Fruit fly (Drosophila melanogaster) whole organism: ENCODE results near the gene Rab19.
A peak's percentile ranks its signal among the peaks of the same experiment; 100 is the strongest.

ENCODE experiments used
- CG8478 ChIP-seq: fragments of >200 bp; optimal IDR thresholded peaks from 2 replicates; lab custom pipeline; 2018; ENCODE audit warnings: inconsistent platforms
- Dll ChIP-seq: fragments of >200 bp; optimal IDR thresholded peaks from 2 replicates; lab custom pipeline; 2017
- EcR ChIP-seq, 2 experiments: fragments of >200 bp; optimal IDR thresholded peaks; 2 replicates each; lab custom pipeline; 2017; ENCODE audit warnings: missing biosample characterization in 2 of 2, missing genetic modification characterization in 2 of 2, missing genetic modification reagents in 2 of 2
- pan ChIP-seq: fragments of >200 bp; optimal IDR thresholded peaks from 2 replicates; lab custom pipeline; 2017
- psq ChIP-seq: fragments of >200 bp; optimal IDR thresholded peaks from 2 replicates; lab custom pipeline; 2017
- usp ChIP-seq: fragments of >200 bp; optimal IDR thresholded peaks from 2 replicates; lab custom pipeline; 2017; ENCODE audit warnings: missing biosample characterization, missing genetic modification characterization, mixed read lengths

The Rab19 gene

dm6 chr3L:8296941-8297340, at the start of gene Rab19:
Gene Rab19, plus strand, starts transcription at chr3L:8297018.
- TF ChIP-seq psq (lab: Kevin White, UChicago), result no peak
- no peak for TF ChIP-seq usp (GFP tag; lab: Kevin White, UChicago)
- TF ChIP-seq EcR (GFP tag; optimal IDR thresholded peaks at IDR 0.05; lab: Kevin White, UChicago), result no peak
- TF ChIP-seq CG8478 (lab: Kevin White, UChicago), result no peak
- TF ChIP-seq Dll (lab: Kevin White, UChicago), result no peak
- TF ChIP-seq pan (lab: Kevin White, UChicago), result no peak

DNA sequence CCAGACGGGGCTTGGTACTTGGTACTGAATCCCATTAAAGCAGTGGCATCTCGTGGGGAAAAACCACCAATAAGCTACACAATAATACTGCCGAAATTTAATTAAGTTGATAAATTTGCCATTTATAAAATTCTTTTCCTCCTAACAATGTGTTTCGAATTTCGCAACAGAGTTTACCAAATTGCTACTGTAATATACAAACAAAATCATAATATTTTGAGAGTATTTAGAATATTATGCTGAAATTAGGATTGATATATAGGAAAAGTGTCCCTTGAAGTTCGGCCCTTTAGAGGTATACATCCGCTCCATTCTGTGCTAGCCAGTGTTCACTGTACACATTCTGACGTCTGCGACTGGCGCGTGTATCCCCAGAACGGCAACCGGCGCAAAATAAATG, 12.2 kb upstream of the Rab19 start:
- TF ChIP-seq usp (GFP tag; lab: Kevin White, UChicago) (no peak), EcR (GFP tag; optimal IDR thresholded peaks at IDR 0.05; lab: Kevin White, UChicago) (no peak), Dll (lab: Kevin White, UChicago) (no peak), psq (lab: Kevin White, UChicago) (no peak), CG8478 (lab: Kevin White, UChicago) (no peak), pan (lab: Kevin White, UChicago) (no peak)

DNA sequence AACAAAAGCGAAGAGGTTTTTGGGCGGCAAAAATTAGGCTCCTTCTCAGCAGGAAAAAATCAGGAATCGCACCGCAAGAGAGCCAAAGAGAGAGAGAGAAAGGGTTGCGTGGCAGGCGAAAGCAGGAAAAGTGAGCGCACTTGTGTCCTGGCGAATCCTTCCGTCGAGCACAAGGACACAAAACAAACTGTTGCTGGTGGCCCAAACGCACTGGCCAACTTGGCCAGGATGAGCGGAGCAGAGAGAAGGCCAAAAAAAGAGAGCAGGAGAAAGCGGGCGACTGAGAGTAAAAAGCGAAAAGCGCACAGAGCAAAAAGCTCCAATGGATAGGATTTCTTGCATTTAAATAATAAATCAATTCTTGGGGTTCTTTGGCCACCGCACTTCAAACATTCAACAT, 11.5 kb upstream of the Rab19 start:
- no peak for TF ChIP-seq EcR (GFP tag; optimal IDR thresholded peaks at IDR 0.05; lab: Kevin White, UChicago)
- TF ChIP-seq pan (lab: Kevin White, UChicago), result no peak
- TF ChIP-seq psq (lab: Kevin White, UChicago), result no peak
- no peak for TF ChIP-seq usp (GFP tag; lab: Kevin White, UChicago)
- TF ChIP-seq CG8478 (lab: Kevin White, UChicago), result no peak
- TF ChIP-seq Dll (lab: Kevin White, UChicago), result no peak

- no peak for TF ChIP-seq pan (lab: Kevin White, UChicago)
- no peak for TF ChIP-seq usp (GFP tag; lab: Kevin White, UChicago)
- TF ChIP-seq psq (lab: Kevin White, UChicago), result no peak
- TF ChIP-seq CG8478 (lab: Kevin White, UChicago), result no peak
- no peak for TF ChIP-seq EcR (GFP tag; optimal IDR thresholded peaks at IDR 0.05; lab: Kevin White, UChicago)
- TF ChIP-seq Dll (lab: Kevin White, UChicago), result no peak
These were observed 11.0 kb upstream of the Rab19 start for dm6 chr3L:8285773-8286172.

dm6 chr3L:8286397-8286796, 10.4 kb upstream of the Rab19 start:
- no peak for TF ChIP-seq pan (lab: Kevin White, UChicago)
- no peak for TF ChIP-seq Dll (lab: Kevin White, UChicago)
- TF ChIP-seq psq (lab: Kevin White, UChicago), result no peak
- TF ChIP-seq EcR (GFP tag; optimal IDR thresholded peaks at IDR 0.05; lab: Kevin White, UChicago), result no peak
- TF ChIP-seq usp (GFP tag; lab: Kevin White, UChicago), result no peak
- TF ChIP-seq CG8478 (lab: Kevin White, UChicago), result no peak

dm6 chr3L:8288396-8288795, 8.4 kb upstream of the Rab19 start:
- no peak for TF ChIP-seq Dll (lab: Kevin White, UChicago)
- no peak for TF ChIP-seq pan (lab: Kevin White, UChicago)
- TF ChIP-seq psq (lab: Kevin White, UChicago), result no peak

DNA sequence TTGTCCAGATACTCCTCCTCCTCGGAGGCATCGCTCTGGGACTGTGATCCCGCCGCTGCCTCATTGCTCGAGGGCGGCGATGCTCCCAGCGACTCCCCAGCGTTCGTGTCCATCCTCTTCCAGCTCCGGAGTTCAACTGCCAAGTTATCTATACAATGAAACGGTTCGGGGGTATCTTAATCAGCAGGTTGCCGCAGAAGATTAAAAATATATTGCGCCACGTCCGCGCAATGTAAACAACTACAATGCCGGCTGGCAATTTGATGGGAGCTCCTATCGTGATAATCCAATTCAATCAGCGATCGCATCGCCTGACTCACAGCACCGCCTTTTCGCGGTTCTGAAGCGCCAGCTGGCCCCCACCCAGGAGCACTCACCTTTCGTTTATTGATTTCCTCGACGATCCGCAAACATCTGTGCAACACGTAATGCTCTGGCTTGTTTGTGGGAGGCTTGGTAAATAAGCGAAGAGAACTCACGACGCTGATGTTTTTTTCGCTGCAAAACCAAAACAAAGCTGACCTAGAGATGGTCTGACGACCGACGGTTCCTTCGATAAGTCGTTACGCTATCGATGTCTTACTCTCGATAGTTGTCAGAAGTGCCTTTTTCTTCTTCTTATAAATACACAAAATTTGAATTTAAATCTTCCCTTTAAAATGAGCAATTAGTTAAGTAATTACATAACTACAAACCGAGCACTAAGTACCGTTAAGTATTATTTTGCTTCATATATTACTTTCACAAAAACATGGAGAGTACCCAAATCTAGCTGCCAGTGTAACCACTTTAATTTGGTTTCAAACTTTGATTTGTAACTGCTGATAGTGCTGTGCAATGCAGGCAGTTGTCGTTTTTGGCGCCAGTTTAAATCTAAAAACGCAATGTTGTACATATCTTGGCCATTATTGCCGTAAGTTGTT, 7.2 kb upstream of the Rab19 start, which contains the start of gene cert:
Gene cert (minus strand): TSS at position 535 of the 923 bp plus-strand sequence.
- TF ChIP-seq usp (GFP tag; lab: Kevin White, UChicago), result no peak

DNA sequence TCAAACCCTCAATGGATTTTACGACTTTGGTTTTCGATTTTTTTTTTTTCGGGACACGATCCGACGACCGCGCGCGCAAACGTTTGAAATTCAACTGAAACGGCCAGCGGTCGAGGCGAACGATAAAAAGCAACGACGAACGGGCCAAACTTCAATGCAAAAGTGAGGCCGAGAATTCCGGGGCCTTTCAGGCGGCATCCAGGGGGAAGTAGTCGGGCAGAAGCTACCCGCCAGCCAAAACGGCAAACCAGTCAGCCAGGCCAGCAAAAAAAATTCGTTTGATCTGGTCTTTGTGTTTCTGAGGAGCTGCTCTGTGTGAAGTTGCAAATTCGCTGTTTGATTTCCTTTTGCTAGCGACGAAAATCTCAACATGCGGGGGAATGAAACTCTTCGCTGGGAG, 1.6 kb upstream of the Rab19 start, which contains the start of gene CG7201:
Gene CG7201 (minus strand): TSS at position 101 of the 400 bp plus-strand sequence.
- TF ChIP-seq CG8478 (lab: Kevin White, UChicago), result no peak
- TF ChIP-seq Dll (lab: Kevin White, UChicago), result no peak
- TF ChIP-seq pan (lab: Kevin White, UChicago), result no peak
- TF ChIP-seq psq (lab: Kevin White, UChicago), result no peak
- no peak for TF ChIP-seq usp (GFP tag; lab: Kevin White, UChicago)
- TF ChIP-seq EcR (GFP tag; optimal IDR thresholded peaks at IDR 0.05; lab: Kevin White, UChicago), result no peak

DNA sequence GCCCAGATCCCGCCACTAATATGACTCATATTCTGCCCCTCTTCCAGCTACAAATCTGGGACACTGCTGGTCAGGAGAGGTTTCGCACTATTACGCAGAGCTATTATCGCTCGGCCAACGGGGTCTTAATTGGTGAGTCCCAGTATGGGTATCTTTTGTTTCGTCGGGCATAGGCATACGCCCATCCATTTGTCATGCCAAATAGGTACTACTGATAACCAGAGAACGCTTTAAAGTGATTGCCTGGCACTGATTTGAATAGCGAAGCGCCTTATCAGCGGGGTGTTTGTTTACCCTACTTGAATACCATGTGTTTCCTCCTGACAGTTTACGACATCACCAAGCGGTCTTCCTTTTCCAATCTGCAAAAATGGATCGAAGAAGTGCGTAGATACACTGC, 670 bp downstream of the Rab19 start:
- TF ChIP-seq CG8478 (lab: Kevin White, UChicago) (no peak), pan (lab: Kevin White, UChicago) (peak; percentile 5), usp (GFP tag; lab: Kevin White, UChicago) (no peak)

DNA sequence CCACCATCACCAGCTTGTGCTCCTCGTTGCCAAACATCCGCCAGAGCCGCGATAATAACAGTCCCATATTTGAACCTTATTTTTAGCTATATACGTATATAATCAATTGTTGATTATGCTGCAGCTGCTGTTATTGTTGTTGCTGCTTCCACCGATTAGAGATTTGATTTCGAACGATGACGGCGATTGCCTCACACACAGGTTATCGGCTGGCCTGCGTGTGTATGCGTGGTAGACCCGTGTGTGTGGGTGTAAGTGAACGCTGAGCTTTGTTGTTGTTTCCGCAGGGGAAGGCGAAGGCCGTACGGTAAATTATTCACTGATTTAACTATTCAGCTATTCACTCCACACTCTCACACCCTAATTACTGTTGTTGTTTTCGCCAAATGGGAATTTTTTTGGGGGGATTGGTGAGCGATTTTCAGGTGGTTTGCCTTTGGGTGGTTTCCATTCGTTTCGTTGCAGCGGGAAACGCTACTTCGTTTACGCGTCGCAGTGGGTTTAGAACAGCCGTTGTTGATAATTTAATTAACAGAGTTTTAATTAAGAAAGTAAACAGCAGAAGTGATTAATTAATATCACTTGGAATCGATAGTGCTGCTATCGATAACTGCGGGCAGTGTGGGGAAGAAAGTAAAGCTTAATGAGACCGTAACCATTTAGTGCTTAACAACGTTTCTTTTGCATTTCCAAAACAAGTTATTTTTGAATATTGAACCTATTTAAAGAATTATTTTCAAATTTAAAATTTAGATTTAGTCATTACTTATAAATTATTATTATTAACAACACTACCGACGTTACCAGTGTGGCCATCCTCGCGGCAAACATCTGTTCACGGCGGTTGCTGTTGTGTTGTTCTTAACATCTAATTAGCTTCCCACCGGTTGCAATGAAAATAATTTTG, 2.7 kb downstream of the Rab19 start, which contains the start of the genes Arl5 and CG13671:
Gene Arl5 (minus strand): TSS at position 616 of the 907 bp plus-strand sequence.
Gene CG13671 (plus strand): TSS at position 841 of the 907 bp plus-strand sequence.
- TF ChIP-seq pan (lab: Kevin White, UChicago), result no peak
- no peak for TF ChIP-seq psq (lab: Kevin White, UChicago)
- TF ChIP-seq EcR (GFP tag; optimal IDR thresholded peaks at IDR 0.05; lab: Kevin White, UChicago), result no peak
- no peak for TF ChIP-seq Dll (lab: Kevin White, UChicago)
- no peak for TF ChIP-seq CG8478 (lab: Kevin White, UChicago)
- TF ChIP-seq usp (GFP tag; lab: Kevin White, UChicago), result no peak

dm6 chr3L:8303912-8304311, 7.1 kb downstream of the Rab19 start, which contains the start of the genes CG7194 and Sbp2:
Gene CG7194, minus strand, starts transcription at chr3L:8304059.
Gene Sbp2, plus strand, starts transcription at chr3L:8304157.
- TF ChIP-seq psq (lab: Kevin White, UChicago), result no peak
- no peak for TF ChIP-seq CG8478 (lab: Kevin White, UChicago)
- TF ChIP-seq EcR (GFP tag; optimal IDR thresholded peaks at IDR 0.05; lab: Kevin White, UChicago), result no peak
- no peak for TF ChIP-seq pan (lab: Kevin White, UChicago)
- no peak for TF ChIP-seq usp (GFP tag; lab: Kevin White, UChicago)
- TF ChIP-seq Dll (lab: Kevin White, UChicago), result no peak
